Fruit fly (Drosophila melanogaster) whole organism, prepupa: ENCODE results near the gene CG31550.
A peak's percentile ranks its signal among the peaks of the same experiment; 100 is the strongest.

Experiments used
- CG10631 ChIP-seq: fragments of 200-800 bp; sonication (Bioruptor generic); optimal IDR thresholded peaks from 2 replicates; lab custom pipeline; 2016; ENCODE audit warnings: missing biosample characterization, missing genetic modification characterization
- CG11762 ChIP-seq: fragments of 200-800 bp; sonication (Bioruptor generic); optimal IDR thresholded peaks from 3 replicates; lab custom pipeline; 2016; ENCODE audit warnings: missing biosample characterization, missing genetic modification characterization; ENCODE audit not compliant: insufficient read depth
- CG1621 ChIP-seq: fragments of 200-800 bp; sonication (Bioruptor generic); optimal IDR thresholded peaks from 3 replicates; lab custom pipeline; 2018; ENCODE audit warnings: missing biosample characterization, mild to moderate bottlenecking, missing genetic modification characterization
- CG16779 ChIP-seq: fragments of 200-800 bp; sonication (Bioruptor generic); optimal IDR thresholded peaks from 3 replicates; lab custom pipeline; 2017; ENCODE audit warnings: missing biosample characterization, mild to moderate bottlenecking, missing genetic modification characterization
- CG31627 ChIP-seq: fragments of 200-800 bp; sonication (Bioruptor generic); optimal IDR thresholded peaks from 3 replicates; lab custom pipeline; 2016; ENCODE audit warnings: missing biosample characterization, missing genetic modification characterization
- CG32006 ChIP-seq: fragments of 200-800 bp; sonication (Bioruptor generic); optimal IDR thresholded peaks from 3 replicates; lab custom pipeline; 2017; ENCODE audit warnings: missing biosample characterization, mild to moderate bottlenecking, missing genetic modification characterization
- CG3919 ChIP-seq: fragments of 200-800 bp; sonication (Bioruptor generic); optimal IDR thresholded peaks from 3 replicates; lab custom pipeline; 2016; ENCODE audit warnings: missing biosample characterization, missing genetic modification characterization
- CG6276 ChIP-seq: fragments of 200-800 bp; sonication (Bioruptor generic); optimal IDR thresholded peaks from 2 replicates; lab custom pipeline; 2017; ENCODE audit warnings: missing biosample characterization, mild to moderate bottlenecking, missing genetic modification characterization
- CG6792 ChIP-seq: fragments of 200-800 bp; sonication (Bioruptor generic); optimal IDR thresholded peaks from 3 replicates; lab custom pipeline; 2016; ENCODE audit warnings: missing biosample characterization, missing genetic modification characterization
- CG6808 ChIP-seq: fragments of 200-800 bp; sonication (Bioruptor generic); optimal IDR thresholded peaks from 3 replicates; lab custom pipeline; 2017; ENCODE audit warnings: missing biosample characterization, missing genetic modification characterization, mild to moderate bottlenecking, moderate library complexity, missing genetic modification reagents
- CG6854 ChIP-seq: fragments of 200-800 bp; sonication (Bioruptor generic); optimal IDR thresholded peaks from 2 replicates; lab custom pipeline; 2017; ENCODE audit warnings: missing biosample characterization, mild to moderate bottlenecking, missing genetic modification characterization
- CG8119 ChIP-seq: fragments of 200-800 bp; sonication (Bioruptor generic); IDR thresholded peaks from 3 replicates; pipeline ENCODE4 v1.3.6; 2022; ENCODE audit warnings: missing biosample characterization, missing genetic modification characterization
- CG8319 ChIP-seq: fragments of 200-800 bp; sonication (Bioruptor generic); optimal IDR thresholded peaks from 3 replicates; lab custom pipeline; 2016; ENCODE audit warnings: missing biosample characterization, missing genetic modification characterization
- CG9139 ChIP-seq: fragments of 200-800 bp; sonication (Bioruptor generic); optimal IDR thresholded peaks from 3 replicates; lab custom pipeline; 2017; ENCODE audit warnings: missing biosample characterization, mild to moderate bottlenecking, missing genetic modification characterization
- Eip78C ChIP-seq: fragments of 200-800 bp; sonication (Bioruptor generic); peaks from one replicate; lab custom pipeline; 2016; ENCODE audit warnings: missing biosample characterization, missing genetic modification characterization
- Eip93F ChIP-seq: fragments of 200-800 bp; sonication (Bioruptor generic); optimal IDR thresholded peaks from 2 replicates; lab custom pipeline; 2016; ENCODE audit warnings: missing biosample characterization, mild to moderate bottlenecking, missing genetic modification characterization
- Ets96B ChIP-seq: fragments of 200-800 bp; optimal IDR thresholded peaks from 2 replicates; lab custom pipeline; 2019; ENCODE audit warnings: missing biosample characterization, mild to moderate bottlenecking, missing genetic modification characterization, moderate library complexity
- Hr39 ChIP-seq: fragments of 200-800 bp; sonication (Bioruptor generic); optimal IDR thresholded peaks from 2 replicates; lab custom pipeline; 2016; ENCODE audit warnings: missing biosample characterization, missing genetic modification characterization
- Lpt ChIP-seq: fragments of 200-800 bp; sonication (Bioruptor generic); optimal IDR thresholded peaks from 3 replicates; lab custom pipeline; 2016; ENCODE audit warnings: missing biosample characterization, missing genetic modification characterization
- Met ChIP-seq: fragments of 200-800 bp; sonication (Bioruptor generic); optimal IDR thresholded peaks from 3 replicates; lab custom pipeline; 2016; ENCODE audit warnings: missing biosample characterization, missing genetic modification characterization
- OdsH ChIP-seq: fragments of 200-800 bp; sonication (Bioruptor generic); optimal IDR thresholded peaks from 3 replicates; lab custom pipeline; 2016; ENCODE audit warnings: missing biosample characterization, missing genetic modification characterization
- Smox ChIP-seq: fragments of 200-800 bp; sonication (Bioruptor generic); optimal IDR thresholded peaks from 3 replicates; lab custom pipeline; 2016; ENCODE audit warnings: missing biosample characterization, missing genetic modification characterization
- Sox14 ChIP-seq: fragments of 200-800 bp; sonication (Bioruptor generic); optimal IDR thresholded peaks from 3 replicates; lab custom pipeline; 2016; ENCODE audit warnings: missing biosample characterization, missing genetic modification characterization
- dsx ChIP-seq: fragments of 200-800 bp; optimal IDR thresholded peaks from 3 replicates; lab custom pipeline; 2019; ENCODE audit warnings: missing biosample characterization, mild to moderate bottlenecking, missing genetic modification characterization, moderate library complexity; ENCODE audit not compliant: poor library complexity, severe bottlenecking
- esn ChIP-seq: fragments of 200-800 bp; sonication (Bioruptor generic); optimal IDR thresholded peaks from 2 replicates; lab custom pipeline; 2016; ENCODE audit warnings: missing biosample characterization, mild to moderate bottlenecking, missing genetic modification characterization, moderate library complexity
- fkh ChIP-seq: fragments of 200-800 bp; sonication (Bioruptor generic); optimal IDR thresholded peaks from 3 replicates; lab custom pipeline; 2017; ENCODE audit warnings: missing biosample characterization, mild to moderate bottlenecking, missing genetic modification characterization, moderate library complexity
- lz ChIP-seq: fragments of 200-800 bp; sonication (Bioruptor generic); optimal IDR thresholded peaks from 3 replicates; lab custom pipeline; 2016; ENCODE audit warnings: missing biosample characterization, missing genetic modification characterization
- pdm3 ChIP-seq: fragments of 200-800 bp; sonication (Bioruptor generic); optimal IDR thresholded peaks from 3 replicates; lab custom pipeline; 2016; ENCODE audit warnings: missing biosample characterization, missing genetic modification characterization
- salr ChIP-seq, 2 experiments: fragments of 200-800 bp; sonication (Bioruptor generic); optimal IDR thresholded peaks; 3 replicates each; lab custom pipeline; 2016 to 2018; ENCODE audit warnings: missing biosample characterization in 2 of 2, missing genetic modification characterization in 2 of 2, mild to moderate bottlenecking in 1 of 2
- ss ChIP-seq, 2 experiments: fragments of 200-800 bp; sonication (Bioruptor generic); optimal IDR thresholded peaks; 2 replicates in 1 of 2; 3 replicates in 1 of 2; lab custom pipeline; 2017 to 2018; ENCODE audit warnings: mild to moderate bottlenecking in 2 of 2, missing biosample characterization in 2 of 2, missing genetic modification characterization in 2 of 2, moderate library complexity in 1 of 2
- svp ChIP-seq: fragments of 200-800 bp; sonication (Bioruptor generic); peaks from one replicate; lab custom pipeline; 2016; ENCODE audit warnings: missing biosample characterization, missing genetic modification characterization
- topi ChIP-seq: fragments of 200-800 bp; sonication (Bioruptor generic); optimal IDR thresholded peaks from 3 replicates; lab custom pipeline; 2016; ENCODE audit warnings: missing biosample characterization, missing genetic modification characterization
- vri ChIP-seq: fragments of 200-800 bp; sonication (Bioruptor generic); optimal IDR thresholded peaks from 3 replicates; lab custom pipeline; 2016; ENCODE audit warnings: missing biosample characterization, mild to moderate bottlenecking, missing genetic modification characterization

The CG31550 gene

DNA sequence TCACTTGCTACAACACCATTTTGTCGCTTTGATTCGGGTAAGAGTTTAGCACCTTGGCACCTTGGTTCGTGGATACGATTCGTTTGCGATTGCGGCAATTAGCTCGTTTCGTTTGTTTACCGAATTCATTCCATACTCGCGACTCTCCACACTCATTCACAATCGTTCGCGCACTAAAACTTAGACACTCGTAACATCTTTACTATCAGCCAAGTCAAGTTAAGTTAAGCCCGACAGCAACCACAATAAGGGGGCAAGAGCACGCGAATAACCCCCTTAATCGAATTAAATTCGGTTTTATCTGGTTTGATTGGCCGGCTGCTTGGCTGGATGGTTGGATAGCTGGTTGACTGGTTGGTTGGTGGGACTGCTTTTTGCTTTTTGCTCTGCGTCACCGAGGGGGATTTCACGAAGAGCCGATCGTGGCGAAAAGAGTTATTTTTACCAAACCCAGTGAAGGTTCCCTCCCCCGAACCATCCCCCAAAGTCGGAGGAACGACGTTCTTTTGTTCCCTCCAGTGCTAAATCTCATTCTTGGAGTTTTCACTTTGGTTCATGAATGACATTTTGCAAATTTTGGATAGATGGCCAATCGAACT is 18.5 kb downstream of the CG31550 start (continued):
- TF ChIP-seq Hr39 (no peak), esn (GFP tag; lab: Kevin White, UChicago) (no peak), OdsH (GFP tag; lab: Kevin White, UChicago) (no peak), Eip93F (GFP tag; lab: Kevin White, UChicago) (no peak)

DNA sequence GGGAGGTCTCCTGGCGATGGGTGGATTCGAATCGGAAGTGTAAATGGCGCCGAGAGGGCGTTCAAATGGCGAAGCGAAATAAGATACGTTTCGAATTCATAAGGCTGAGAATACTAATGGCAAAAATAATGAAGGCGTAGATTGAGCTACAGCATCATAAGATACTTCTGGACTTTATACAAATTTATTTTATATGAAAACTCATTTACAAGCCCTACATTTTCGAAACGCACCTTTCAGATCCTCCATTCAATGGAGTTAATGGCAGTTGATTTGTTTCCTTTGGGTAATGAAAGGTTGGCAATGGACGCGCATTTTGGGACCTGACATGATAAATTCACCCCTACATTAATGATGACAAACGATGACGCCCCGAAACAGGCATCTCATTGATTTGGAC is 29.4 kb downstream of the CG31550 start:
- TF ChIP-seq ss (GFP tag; optimal IDR thresholded peaks at IDR 0.05; lab: Kevin White, UChicago), result no peak
- TF ChIP-seq CG11762, result no peak
- TF ChIP-seq lz (GFP tag; lab: Kevin White, UChicago), result peak; percentile 3
- TF ChIP-seq CG31627 (GFP tag; lab: Kevin White, UChicago), result peak; percentile 12
- peak; percentile 10 for TF ChIP-seq topi
- peak; percentile 36 for TF ChIP-seq Hr39
- TF ChIP-seq Sox14 (GFP tag; lab: Kevin White, UChicago), result no peak
- peak; percentile 71 for TF ChIP-seq svp (GFP tag; lab: Kevin White, UChicago)
- peak; percentile 57 for TF ChIP-seq Eip78C (GFP tag; lab: Kevin White, UChicago)
- peak; percentile 15 for TF ChIP-seq Smox (GFP tag; lab: Kevin White, UChicago)
- TF ChIP-seq esn (GFP tag; lab: Kevin White, UChicago), result peak; percentile 10
- TF ChIP-seq Met (GFP tag; lab: Kevin White, UChicago), result peak; percentile 21
- TF ChIP-seq, all 60 proteins: peak for 9

DNA sequence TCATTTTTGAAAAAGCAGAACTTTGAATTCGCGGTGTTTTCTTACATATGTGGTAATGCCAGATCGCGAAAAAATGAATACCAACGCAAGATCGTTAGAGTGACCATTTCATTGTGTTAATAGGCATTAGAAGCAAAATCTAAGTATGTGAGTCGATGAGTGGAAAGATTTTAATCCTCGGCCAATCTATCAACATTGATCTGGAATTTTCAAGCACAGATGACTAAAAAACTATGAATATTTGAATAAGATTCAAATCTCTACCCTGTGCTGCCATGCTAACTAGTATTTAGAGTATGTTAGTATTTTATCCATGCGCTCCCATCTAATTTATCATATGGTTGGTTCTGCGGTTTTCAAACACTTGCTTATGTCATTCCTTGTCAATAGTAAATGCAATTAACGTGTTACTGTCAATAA is 31.2 kb downstream of the CG31550 start:
- peak; percentile 48 for TF ChIP-seq Eip78C (GFP tag; lab: Kevin White, UChicago)
- TF ChIP-seq fkh (GFP tag; lab: Kevin White, UChicago), result peak; percentile 7
- no peak for TF ChIP-seq CG31627 (GFP tag; lab: Kevin White, UChicago)
- no peak for TF ChIP-seq CG32006
- no peak for TF ChIP-seq Lpt (GFP tag; lab: Kevin White, UChicago)
- TF ChIP-seq CG6808 (GFP tag; lab: Kevin White, UChicago), result no peak
- TF ChIP-seq CG16779, result no peak
- TF ChIP-seq pdm3 (GFP tag; lab: Kevin White, UChicago), result no peak
- TF ChIP-seq CG8319 (GFP tag; lab: Kevin White, UChicago), result no peak
- TF ChIP-seq Sox14 (GFP tag; lab: Kevin White, UChicago), result no peak
- TF ChIP-seq, all 60 proteins: peak for 2

DNA sequence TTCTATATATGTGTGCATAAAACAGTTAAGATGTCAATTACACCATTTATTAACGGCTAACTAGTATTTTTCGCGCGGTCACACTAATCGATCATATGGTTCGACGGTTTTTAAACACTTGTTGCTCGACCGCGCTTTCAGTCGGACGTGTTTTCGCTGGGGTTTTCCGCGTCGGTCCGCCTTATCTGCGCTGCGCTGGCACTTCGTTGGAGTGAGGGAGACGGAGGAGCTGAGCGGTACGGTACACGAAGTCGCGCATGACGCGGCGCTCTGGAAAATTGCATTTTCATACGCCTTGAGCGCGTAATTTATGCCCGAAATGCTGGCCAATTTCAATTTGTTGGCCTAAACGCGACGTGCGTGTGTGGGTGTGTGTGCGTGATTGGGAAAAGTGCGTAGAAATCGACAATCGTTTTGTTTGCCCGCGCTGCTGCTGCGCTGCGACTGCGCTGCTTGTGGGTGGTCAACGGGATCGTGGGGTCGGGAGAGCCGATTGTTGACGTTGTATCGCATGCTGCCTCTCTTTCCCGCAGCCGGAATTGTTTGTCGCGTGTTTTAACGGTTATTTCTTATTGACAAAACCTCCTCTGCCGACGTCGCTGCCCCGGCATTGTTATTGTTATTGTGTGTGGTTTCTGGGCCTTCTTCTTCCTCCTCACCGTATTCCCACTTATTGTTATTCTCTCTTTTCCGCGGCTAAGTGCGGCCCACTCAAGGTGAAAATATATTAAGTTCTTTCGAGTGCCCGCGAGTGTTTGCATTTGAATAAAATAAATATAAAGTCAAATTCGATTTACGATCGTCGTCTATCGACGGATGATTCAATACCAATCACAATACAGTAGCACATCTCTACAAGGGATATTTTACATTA is 31.9 kb downstream of the CG31550 start, which contains the start of gene Itpr:
Gene Itpr, plus strand, starts transcription at position 116 of the 874 bp plus-strand sequence.
- TF ChIP-seq CG6854 (GFP tag; lab: Kevin White, UChicago), result peak; percentile 45
- TF ChIP-seq ss (GFP tag; optimal IDR thresholded peaks at IDR 0.05; lab: Kevin White, UChicago), result peak; percentile 28 to 54
- TF ChIP-seq CG1621, result peak; percentile 24
- TF ChIP-seq CG16779, result peak; percentile 20
- TF ChIP-seq svp (GFP tag; lab: Kevin White, UChicago), result peak; percentile 93
- peak; percentile 14 for TF ChIP-seq Sox14 (GFP tag; lab: Kevin White, UChicago)
- TF ChIP-seq Eip93F (GFP tag; lab: Kevin White, UChicago), result no peak
- no peak for TF ChIP-seq CG10631 (GFP tag; lab: Kevin White, UChicago)
- peak; percentile 58 for TF ChIP-seq Eip78C (GFP tag; lab: Kevin White, UChicago)
- TF ChIP-seq CG6792 (GFP tag; lab: Kevin White, UChicago), result no peak
- TF ChIP-seq vri (GFP tag; lab: Kevin White, UChicago), result peak; percentile 10
- TF ChIP-seq salr (GFP tag; optimal IDR thresholded peaks at IDR 0.05; lab: Kevin White, UChicago), result no peak
- TF ChIP-seq CG8119 (GFP tag; lab: Robert Waterston, UW), result peak; percentile 28; the same call in 1 of the 3 replicates
- TF ChIP-seq CG3919 (GFP tag; lab: Kevin White, UChicago), result peak; percentile 8
- peak; percentile 97 for TF ChIP-seq fkh (GFP tag; lab: Kevin White, UChicago)
- no peak for TF ChIP-seq dsx (GFP tag; lab: Kevin White, UChicago)
- peak; percentile 40 for TF ChIP-seq Lpt (GFP tag; lab: Kevin White, UChicago)
- TF ChIP-seq Ets96B (tag; lab: Kevin White, UChicago), result no peak
- TF ChIP-seq CG9139, result peak; percentile 42
- no peak for TF ChIP-seq OdsH (GFP tag; lab: Kevin White, UChicago)
- TF ChIP-seq CG6276 (GFP tag; lab: Kevin White, UChicago), result peak; percentile 40
